Worm (Caenorhabditis elegans): ENCODE data around the gene rps-2.

ce11 chrIV:7906643-7907042 is 19.5 kb downstream of the rps-2 start:
- TF ChIP-seq flt-1 (GFP tag; IDR thresholded peaks at IDR 0.05), result no peak
- no peak for TF ChIP-seq ref-1 (GFP tag; conservative IDR thresholded peaks at IDR 0.05)
- no peak for TF ChIP-seq med-1 (GFP tag; optimal IDR thresholded peaks at IDR 0.05; ENCODE audit: insufficient read depth)

Data from whole organism, midembryonic.